Worm (Caenorhabditis elegans) whole organism, early embryonic: ENCODE results near the gene ZK1290.13.

Source experiments
- F13C5.2 ChIP-seq: sonication (generic microtip); optimal IDR thresholded peaks from 2 replicates; lab custom pipeline; 2017; ENCODE audit warnings: mild to moderate bottlenecking, missing genetic modification characterization, inconsistent platforms, missing compliant biosample characterization
- tbx-37 ChIP-seq: fragments of 200-800 bp; sonication (Bioruptor generic); conservative IDR thresholded peaks from 2 replicates; pipeline ENCODE4 v1.3.6; 2022; ENCODE audit warnings: missing genetic modification reagents, missing genetic modification characterization, missing compliant biosample characterization

ce11 chrII:7521420-7521819 lies 13.4 kb upstream of the ZK1290.13 start:
- TF ChIP-seq F13C5.2 (tag; lab: Kevin White, UChicago) = no peak
- no peak for TF ChIP-seq tbx-37 (GFP tag; lab: Robert Waterston, UW)
